Worm (Caenorhabditis elegans) whole organism, young adult: ENCODE data around the gene Y4C6B.3.
A peak's percentile ranks its signal among the peaks of the same experiment; 100 is the strongest.

ENCODE experiments used
- B0019.2 ChIP-seq: fragments of 200-800 bp; sonication (Bioruptor generic); conservative IDR thresholded peaks from 2 replicates; pipeline ENCODE4 v1.3.6; 2022; ENCODE audit warnings: missing genetic modification reagents, missing genetic modification characterization, missing compliant biosample characterization
- B0035.1 ChIP-seq: sonication (generic microtip); optimal IDR thresholded peaks from 2 replicates; lab custom pipeline; 2016; ENCODE audit warnings: missing genetic modification characterization, mild to moderate bottlenecking, missing compliant biosample characterization, missing genotype, missing genetic modification reagents
- B0261.1 ChIP-seq: sonication (generic microtip); optimal IDR thresholded peaks from 2 replicates; lab custom pipeline; 2016; ENCODE audit warnings: mild to moderate bottlenecking, missing genetic modification characterization, moderate library complexity, missing compliant biosample characterization
- C06A6.2 ChIP-seq: fragments of 200-800 bp; sonication (Bioruptor generic); conservative IDR thresholded peaks from 2 replicates; pipeline ENCODE4 v1.3.6; 2022; ENCODE audit warnings: missing genetic modification characterization, missing compliant biosample characterization
- F39B2.1 ChIP-seq: fragments of 200-800 bp; sonication (Bioruptor generic); IDR thresholded peaks from 2 replicates; pipeline ENCODE4 v1.3.6; 2022; ENCODE audit warnings: missing genetic modification reagents, missing genetic modification characterization, missing compliant biosample characterization
- F55B11.4 ChIP-seq: sonication (generic microtip); optimal IDR thresholded peaks from 2 replicates; lab custom pipeline; 2016; ENCODE audit warnings: missing compliant biosample characterization, missing genetic modification characterization, borderline replicate concordance; ENCODE audit not compliant: insufficient read depth
- K12H6.12 ChIP-seq: fragments of 200-800 bp; sonication (Bioruptor generic); optimal IDR thresholded peaks from 2 replicates; lab custom pipeline; 2018; ENCODE audit warnings: mild to moderate bottlenecking, missing genetic modification characterization, missing compliant biosample characterization
- T26A5.8 ChIP-seq: sonication (generic microtip); optimal IDR thresholded peaks from 2 replicates; lab custom pipeline; 2016; ENCODE audit warnings: missing genetic modification characterization, missing compliant biosample characterization
- Y53G8AR.9 ChIP-seq: fragments of 200-800 bp; sonication (Bioruptor generic); conservative IDR thresholded peaks from 2 replicates; pipeline ENCODE4 v1.3.6; 2022; ENCODE audit warnings: missing genetic modification reagents, missing genetic modification characterization, missing compliant biosample characterization
- Y67H2A.10 ChIP-seq: fragments of 200-800 bp; sonication (Bioruptor generic); conservative IDR thresholded peaks from 2 replicates; pipeline ENCODE4 v1.3.6; 2022; ENCODE audit warnings: missing genetic modification reagents, missing genetic modification characterization, missing compliant biosample characterization
- ZK185.1 ChIP-seq: sonication (generic microtip); optimal IDR thresholded peaks from 2 replicates; lab custom pipeline; 2016; ENCODE audit warnings: mild to moderate bottlenecking, missing genetic modification characterization, missing compliant biosample characterization; ENCODE audit not compliant: poor library complexity, severe bottlenecking
- akir-1 ChIP-seq: fragments of 200-800 bp; sonication (Bioruptor generic); optimal IDR thresholded peaks from 2 replicates; lab custom pipeline; 2018; ENCODE audit warnings: mild to moderate bottlenecking, missing genetic modification characterization, moderate library complexity, missing compliant biosample characterization
- aptf-3 ChIP-seq: fragments of 200-800 bp; sonication (Bioruptor generic); IDR thresholded peaks from 2 replicates; pipeline ENCODE4 v1.3.6; 2022; ENCODE audit warnings: missing genetic modification characterization, missing compliant biosample characterization
- atf-7 ChIP-seq: sonication (generic microtip); optimal IDR thresholded peaks from 2 replicates; lab custom pipeline; 2017; ENCODE audit warnings: mild to moderate bottlenecking, missing genetic modification characterization, missing compliant biosample characterization
- attf-5 ChIP-seq: fragments of 200-800 bp; sonication (Bioruptor generic); optimal IDR thresholded peaks from 2 replicates; lab custom pipeline; 2018; ENCODE audit warnings: mild to moderate bottlenecking, missing genetic modification characterization, missing compliant biosample characterization
- bed-2 ChIP-seq: fragments of 200-800 bp; sonication (Bioruptor generic); IDR thresholded peaks from 2 replicates; pipeline ENCODE4 v1.3.6; 2022; ENCODE audit warnings: missing genetic modification reagents, missing genetic modification characterization, missing compliant biosample characterization
- ceh-40 ChIP-seq: fragments of 200-800 bp; sonication (Bioruptor generic); IDR thresholded peaks from 2 replicates; pipeline ENCODE4 v1.3.6; 2022; ENCODE audit warnings: missing genetic modification characterization, missing compliant biosample characterization
- ceh-91 ChIP-seq: fragments of 200-800 bp; sonication (Bioruptor generic); IDR thresholded peaks from 2 replicates; pipeline ENCODE4 v1.3.6; 2022; ENCODE audit warnings: missing genetic modification reagents, missing genetic modification characterization, missing compliant biosample characterization
- die-1 ChIP-seq: sonication (generic microtip); optimal IDR thresholded peaks from 2 replicates; lab custom pipeline; 2016; ENCODE audit warnings: missing genotype, mild to moderate bottlenecking, missing genetic modification characterization, missing compliant biosample characterization
- dpl-1 ChIP-seq: fragments of 150-350 bp; optimal IDR thresholded peaks from 2 replicates; lab custom pipeline; 2014; ENCODE audit warnings: missing biosample characterization, missing genetic modification reagents, missing genetic modification characterization
- efl-1 ChIP-seq: fragments of 150-350 bp; optimal IDR thresholded peaks from 2 replicates; lab custom pipeline; 2014; ENCODE audit warnings: missing biosample characterization, missing genetic modification reagents, missing genetic modification characterization
- egrh-3 ChIP-seq: fragments of 200-800 bp; sonication (Bioruptor generic); IDR thresholded peaks from 2 replicates; pipeline ENCODE4 v1.3.6; 2022; ENCODE audit warnings: missing genetic modification reagents, missing genetic modification characterization, missing compliant biosample characterization
- him-1 ChIP-seq: sonication (generic microtip); optimal IDR thresholded peaks from 2 replicates; lab custom pipeline; 2016; ENCODE audit warnings: missing genotype, missing genetic modification reagents, missing genetic modification characterization, missing compliant biosample characterization
- hmg-20 ChIP-seq: fragments of 200-800 bp; sonication (Bioruptor generic); IDR thresholded peaks from 2 replicates; pipeline ENCODE4 v1.3.6; 2022; ENCODE audit warnings: missing genetic modification reagents, missing genetic modification characterization, missing compliant biosample characterization
- hrde-1 ChIP-seq: sonication (generic microtip); optimal IDR thresholded peaks from 2 replicates; lab custom pipeline; 2016; ENCODE audit warnings: missing genetic modification characterization, mild to moderate bottlenecking, missing compliant biosample characterization, moderate library complexity, missing genotype, missing genetic modification reagents, borderline replicate concordance
- let-526 ChIP-seq: fragments of 200-800 bp; sonication (Bioruptor generic); IDR thresholded peaks from 2 replicates; pipeline ENCODE4 v1.3.6; 2022; ENCODE audit warnings: missing genetic modification reagents, missing genetic modification characterization, missing compliant biosample characterization
- lin-26 ChIP-seq: fragments of 200-800 bp; sonication (Bioruptor generic); IDR thresholded peaks from 2 replicates; pipeline ENCODE4 v1.3.6; 2022; ENCODE audit warnings: missing genetic modification reagents, missing genetic modification characterization, missing compliant biosample characterization
- lsl-1 ChIP-seq: fragments of 200-800 bp; sonication (Bioruptor generic); optimal IDR thresholded peaks from 2 replicates; lab custom pipeline; 2018; ENCODE audit warnings: mild to moderate bottlenecking, missing genetic modification characterization, moderate library complexity, missing compliant biosample characterization
- madf-10 ChIP-seq: sonication (generic microtip); optimal IDR thresholded peaks from 2 replicates; lab custom pipeline; 2016; ENCODE audit warnings: mild to moderate bottlenecking, missing genetic modification characterization, missing compliant biosample characterization
- mel-28 ChIP-seq: sonication (generic microtip); optimal IDR thresholded peaks from 2 replicates; lab custom pipeline; 2016; ENCODE audit warnings: borderline replicate concordance, mild to moderate bottlenecking, missing genetic modification characterization, missing compliant biosample characterization
- mes-4 ChIP-seq: sonication (generic microtip); optimal IDR thresholded peaks from 2 replicates; lab custom pipeline; 2016; ENCODE audit warnings: missing genotype, missing genetic modification characterization, missing compliant biosample characterization
- nfya-1 ChIP-seq: sonication (generic microtip); optimal IDR thresholded peaks from 2 replicates; lab custom pipeline; 2017; ENCODE audit warnings: antibody characterized with exemption, missing compliant biosample characterization, missing genetic modification characterization, borderline replicate concordance; ENCODE audit not compliant: insufficient read depth
- nfyb-1 ChIP-seq: fragments of 200-800 bp; sonication (Bioruptor generic); IDR thresholded peaks from 2 replicates; pipeline ENCODE4 v1.3.6; 2022; ENCODE audit warnings: missing genetic modification reagents, missing genetic modification characterization, missing compliant biosample characterization
- pbrm-1 ChIP-seq: fragments of 200-800 bp; sonication (Bioruptor generic); IDR thresholded peaks from 2 replicates; pipeline ENCODE4 v1.3.6; 2022; ENCODE audit warnings: missing genetic modification reagents, missing genetic modification characterization, missing compliant biosample characterization
- rec-8 ChIP-seq, 2 experiments: sonication (generic microtip); optimal IDR thresholded peaks; 2 replicates each; lab custom pipeline; 2016; ENCODE audit warnings: mild to moderate bottlenecking in 2 of 2, missing genetic modification characterization in 2 of 2, missing genetic modification reagents in 2 of 2, missing genotype in 2 of 2, missing biosample characterization in 1 of 2, missing compliant biosample characterization in 1 of 2, moderate library complexity in 1 of 2
- rpc-1 ChIP-seq, 2 experiments: fragments of 150-350 bp in 1 of 2; sonication (generic microtip) in 1 of 2; optimal IDR thresholded peaks; 2 replicates each; lab custom pipeline; 2014 to 2018; ENCODE audit warnings: missing biosample characterization in 1 of 2, missing genetic modification characterization in 1 of 2, missing genetic modification reagents in 1 of 2, missing genotype in 1 of 2
- sdz-38 ChIP-seq: sonication (generic microtip); optimal IDR thresholded peaks from 2 replicates; lab custom pipeline; 2016; ENCODE audit warnings: missing genotype, missing genetic modification characterization, missing compliant biosample characterization
- sea-2 ChIP-seq: fragments of 200-800 bp; sonication (Bioruptor generic); IDR thresholded peaks from 2 replicates; pipeline ENCODE4 v1.3.6; 2022; ENCODE audit warnings: missing genetic modification characterization, missing compliant biosample characterization
- snpc-1.1 ChIP-seq: sonication (generic microtip); optimal IDR thresholded peaks from 2 replicates; lab custom pipeline; 2017; ENCODE audit warnings: missing genetic modification characterization, mild to moderate bottlenecking, missing compliant biosample characterization, antibody characterized with exemption, moderate library complexity, missing genotype, missing genetic modification reagents; ENCODE audit not compliant: insufficient read depth
- snpc-3.4 ChIP-seq: sonication (generic microtip); optimal IDR thresholded peaks from 2 replicates; lab custom pipeline; 2017; ENCODE audit warnings: missing genetic modification characterization, mild to moderate bottlenecking, missing compliant biosample characterization, antibody characterized with exemption, moderate library complexity, missing genotype, missing genetic modification reagents
- snpc-4 ChIP-seq, 5 experiments: fragments of 150-350 bp in 1 of 5; sonication (generic microtip) in 4 of 5; optimal IDR thresholded peaks; 2 replicates each; lab custom pipeline; 2014 to 2018; ENCODE audit warnings: missing genetic modification characterization in 5 of 5, missing biosample characterization in 3 of 5, antibody characterized with exemption in 2 of 5, mild to moderate bottlenecking in 2 of 5, missing compliant biosample characterization in 2 of 5, missing genotype in 2 of 5, moderate library complexity in 2 of 5, missing genetic modification reagents in 1 of 5
- somi-1 ChIP-seq: fragments of 200-800 bp; sonication (Bioruptor generic); optimal IDR thresholded peaks from 2 replicates; lab custom pipeline; 2018; ENCODE audit warnings: mild to moderate bottlenecking, missing genetic modification characterization, missing compliant biosample characterization
- tlf-1 ChIP-seq: fragments of 200-800 bp; sonication (Bioruptor generic); optimal IDR thresholded peaks from 2 replicates; lab custom pipeline; 2018; ENCODE audit warnings: mild to moderate bottlenecking, missing genetic modification characterization, missing compliant biosample characterization
- unc-62 ChIP-seq: fragments of 150-350 bp; optimal IDR thresholded peaks from 2 replicates; lab custom pipeline; 2014; ENCODE audit warnings: missing biosample characterization, missing genetic modification reagents, missing genetic modification characterization
- ztf-26 ChIP-seq: sonication (generic microtip); optimal IDR thresholded peaks from 2 replicates; lab custom pipeline; 2017; ENCODE audit warnings: missing genetic modification characterization, missing compliant biosample characterization

Y4C6B.3 gene

DNA sequence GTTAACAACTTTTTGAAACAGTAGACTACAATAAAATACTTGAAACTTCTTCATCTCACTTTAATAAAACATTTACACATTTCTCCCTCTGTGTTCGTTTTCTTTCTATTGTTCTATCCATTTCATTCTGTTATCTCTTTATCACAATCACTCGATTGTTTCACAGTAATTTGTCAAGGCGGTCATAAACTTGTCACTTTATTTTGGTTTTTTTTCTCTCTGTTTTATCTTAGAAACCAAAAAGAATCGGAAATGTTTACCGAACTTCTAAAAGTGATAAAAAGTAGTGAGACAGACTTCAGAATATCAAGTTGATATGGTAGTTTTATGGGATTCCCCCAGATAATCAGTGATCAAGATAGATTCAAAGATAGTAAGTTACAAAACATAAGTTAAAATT is 7.0 kb downstream of the Y4C6B.3 start, which contains the start of gene Y4C6B.2:
Y4C6B.2 (plus strand) TSS at position 320 of the 400 bp plus-strand sequence.
- TF ChIP-seq hmg-20 (GFP tag; lab: Robert Waterston, UW): no peak

DNA sequence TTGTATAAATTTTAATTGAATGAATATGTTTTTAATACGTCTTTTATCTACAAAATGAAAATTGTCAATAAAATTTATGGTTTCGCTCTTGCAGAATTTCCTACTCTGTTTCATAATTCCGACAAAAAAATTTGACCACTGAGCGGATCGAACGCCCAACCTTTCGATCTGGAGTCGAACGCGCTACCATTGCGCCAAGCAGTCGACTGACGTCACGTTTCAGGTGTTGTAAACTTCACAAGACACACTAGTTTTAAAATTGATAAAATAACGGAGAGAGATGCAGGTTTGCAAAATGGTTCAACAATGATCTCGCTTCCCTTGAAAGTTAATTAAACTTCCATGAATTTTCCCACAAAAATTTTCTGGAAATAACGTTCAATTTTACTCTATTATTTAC is 11.9 kb downstream of the Y4C6B.3 start:
- peak; percentile 47 for TF ChIP-seq die-1 (tag; lab: Kevin White, UChicago)
- TF ChIP-seq nfyb-1 (GFP tag; lab: Robert Waterston, UW): 0 out of 2 replicates have a peak, but pooled peaks have one; percentile 36
- TF ChIP-seq K12H6.12 (tag; lab: Kevin White, UChicago): no peak
- TF ChIP-seq rec-8 (tag; optimal IDR thresholded peaks at IDR 0.05; lab: Kevin White, UChicago): no peak
- no peak for TF ChIP-seq F39B2.1 (GFP tag; lab: Robert Waterston, UW)
- TF ChIP-seq hmg-20 (GFP tag; lab: Robert Waterston, UW): no peak
- TF ChIP-seq snpc-3.4: no peak
- peak; percentile 42 for TF ChIP-seq him-1 (tag; lab: Kevin White, UChicago)
- TF ChIP-seq F55B11.4 (tag; lab: Kevin White, UChicago): no peak
- TF ChIP-seq madf-10 (tag; lab: Kevin White, UChicago): no peak
- no peak for TF ChIP-seq unc-62 (GFP tag; lab: Kevin White, UChicago)
- no peak for TF ChIP-seq bed-2 (GFP tag; lab: Robert Waterston, UW)
- no peak for TF ChIP-seq ceh-91 (GFP tag; lab: Robert Waterston, UW)
- no peak for TF ChIP-seq tlf-1 (GFP tag; lab: Kevin White, UChicago)
- TF ChIP-seq somi-1 (GFP tag; lab: Kevin White, UChicago): no peak
- TF ChIP-seq akir-1 (GFP tag; lab: Kevin White, UChicago): no peak
- no peak for TF ChIP-seq hrde-1 (tag; lab: Kevin White, UChicago)
- no peak for TF ChIP-seq let-526 (GFP tag; lab: Robert Waterston, UW)
- TF ChIP-seq Y53G8AR.9: no peak
- no peak for TF ChIP-seq lsl-1 (GFP tag; lab: Kevin White, UChicago)
- no peak for TF ChIP-seq lin-26 (GFP tag; lab: Robert Waterston, UW)
- no peak for TF ChIP-seq mel-28
- TF ChIP-seq sea-2 (GFP tag; lab: Robert Waterston, UW): no peak
- TF ChIP-seq Y67H2A.10: no peak
- TF ChIP-seq egrh-3: no peak
- TF ChIP-seq nfya-1 (tag; lab: Kevin White, UChicago): no peak
- TF ChIP-seq efl-1: no peak
- peak; percentile 83 for TF ChIP-seq snpc-4 (GFP tag; optimal IDR thresholded peaks at IDR 0.05; lab: Kevin White, UChicago)
- TF ChIP-seq snpc-4 (tag; optimal IDR thresholded peaks at IDR 0.05; lab: Kevin White, UChicago): peak; percentile 71 to 93 (median 90)
- TF ChIP-seq T26A5.8 (tag; lab: Kevin White, UChicago): no peak
- no peak for TF ChIP-seq dpl-1 (GFP tag; lab: Kevin White, UChicago)
- no peak for TF ChIP-seq ceh-40
- TF ChIP-seq mes-4 (tag; lab: Kevin White, UChicago): no peak
- peak; percentile 55 for TF ChIP-seq rpc-1 (optimal IDR thresholded peaks at IDR 0.05; lab: Kevin White, UChicago)
- peak; percentile 79 for TF ChIP-seq rpc-1 (tag; optimal IDR thresholded peaks at IDR 0.05; lab: Kevin White, UChicago)
- TF ChIP-seq ZK185.1: no peak
- TF ChIP-seq B0035.1: no peak
- no peak for TF ChIP-seq C06A6.2 (GFP tag; lab: Robert Waterston, UW)
- TF ChIP-seq attf-5 (GFP tag; lab: Kevin White, UChicago): no peak
- TF ChIP-seq pbrm-1 (GFP tag; lab: Robert Waterston, UW): 0 out of 2 replicates have a peak, but pooled peaks have one; percentile 53
- TF ChIP-seq snpc-1.1 (tag; lab: Kevin White, UChicago): peak; percentile 87
- no peak for TF ChIP-seq ztf-26 (tag; lab: Kevin White, UChicago)
- TF ChIP-seq B0019.2 (GFP tag; lab: Robert Waterston, UW): no peak
- no peak for TF ChIP-seq aptf-3 (GFP tag; lab: Robert Waterston, UW)
- no peak for TF ChIP-seq sdz-38 (tag; lab: Kevin White, UChicago)
- TF ChIP-seq atf-7 (tag; lab: Kevin White, UChicago): peak; percentile 0
- TF ChIP-seq B0261.1 (tag; lab: Kevin White, UChicago): peak; percentile 68
